Fruit fly (Drosophila melanogaster) whole organism, pupa: ENCODE results near the gene boil.

Experiments
- CG10348 ChIP-seq: fragments of 200-800 bp; sonication (Bioruptor generic); IDR thresholded peaks from 2 replicates; pipeline ENCODE4 v1.3.6; 2022; ENCODE audit warnings: missing biosample characterization, missing genetic modification characterization
- CG12605 ChIP-seq: fragments of 200-800 bp; sonication (Bioruptor generic); IDR thresholded peaks from 2 replicates; pipeline ENCODE4 v1.3.6; 2022; ENCODE audit warnings: missing biosample characterization, missing genetic modification characterization
- CG13204 ChIP-seq: fragments of 200-800 bp; sonication (Bioruptor generic); optimal IDR thresholded peaks from 2 replicates; lab custom pipeline; 2018; ENCODE audit warnings: missing biosample characterization, mild to moderate bottlenecking, missing genetic modification characterization, moderate library complexity
- CG14655 ChIP-seq: fragments of 200-800 bp; sonication (Bioruptor generic); optimal IDR thresholded peaks from 3 replicates; lab custom pipeline; 2017; ENCODE audit warnings: mild to moderate bottlenecking, missing biosample characterization, missing genetic modification reagents, missing genetic modification characterization
- CG15710 ChIP-seq: fragments of 200-800 bp; sonication (Bioruptor generic); optimal IDR thresholded peaks from 2 replicates; lab custom pipeline; 2018; ENCODE audit warnings: missing biosample characterization, mild to moderate bottlenecking, missing genetic modification characterization, moderate library complexity
- CG17806 ChIP-seq: fragments of 200-800 bp; sonication (Bioruptor generic); optimal IDR thresholded peaks from 2 replicates; lab custom pipeline; 2018; ENCODE audit warnings: missing biosample characterization, mild to moderate bottlenecking, missing genetic modification characterization, moderate library complexity
- CG32121 ChIP-seq: fragments of 200-800 bp; sonication (Bioruptor generic); IDR thresholded peaks from 2 replicates; pipeline ENCODE4 v1.3.6; 2022; ENCODE audit warnings: missing biosample characterization, missing genetic modification characterization
- CG34367 ChIP-seq: fragments of 200-800 bp; sonication (Bioruptor generic); optimal IDR thresholded peaks from 2 replicates; lab custom pipeline; 2018; ENCODE audit warnings: missing biosample characterization, mild to moderate bottlenecking, missing genetic modification characterization
- CG4496 ChIP-seq: fragments of 200-800 bp; sonication (Bioruptor generic); IDR thresholded peaks from 3 replicates; pipeline ENCODE4 v1.3.6; 2022; ENCODE audit warnings: missing biosample characterization, missing genetic modification characterization
- CG8159 ChIP-seq: fragments of 200-800 bp; sonication (Bioruptor generic); optimal IDR thresholded peaks from 3 replicates; lab custom pipeline; 2018; ENCODE audit warnings: missing biosample characterization, mild to moderate bottlenecking, missing genetic modification characterization, moderate library complexity
- CG8301 ChIP-seq: fragments of 200-800 bp; sonication (Bioruptor generic); optimal IDR thresholded peaks from 2 replicates; lab custom pipeline; 2018; ENCODE audit warnings: missing biosample characterization, mild to moderate bottlenecking, missing genetic modification characterization
- CG9948 ChIP-seq: fragments of 200-800 bp; sonication (Bioruptor generic); optimal IDR thresholded peaks from 2 replicates; lab custom pipeline; 2018; ENCODE audit warnings: missing biosample characterization, mild to moderate bottlenecking, missing genetic modification characterization, moderate library complexity
- D1 ChIP-seq: fragments of 200-800 bp; sonication (Bioruptor generic); optimal IDR thresholded peaks from 2 replicates; lab custom pipeline; 2018; ENCODE audit warnings: missing biosample characterization, mild to moderate bottlenecking, missing genetic modification characterization, moderate library complexity
- EcR ChIP-seq: fragments of 200-800 bp; sonication (Bioruptor generic); optimal IDR thresholded peaks from 3 replicates; lab custom pipeline; 2019; ENCODE audit warnings: missing biosample characterization, missing genetic modification characterization, mild to moderate bottlenecking, moderate library complexity, missing genetic modification reagents
- Ets98B ChIP-seq: fragments of 200-800 bp; sonication (Bioruptor generic); IDR thresholded peaks from 2 replicates; pipeline ENCODE4 v1.3.6; 2022; ENCODE audit warnings: missing biosample characterization, missing genetic modification characterization
- Pif1A ChIP-seq: fragments of 200-800 bp; sonication (Bioruptor generic); optimal IDR thresholded peaks from 3 replicates; lab custom pipeline; 2016; ENCODE audit warnings: missing biosample characterization, missing genetic modification characterization
- Pif1B ChIP-seq: fragments of 200-800 bp; sonication (Bioruptor generic); optimal IDR thresholded peaks from 3 replicates; lab custom pipeline; 2016; ENCODE audit warnings: missing biosample characterization, missing genetic modification characterization
- Snoo ChIP-seq: fragments of 200-800 bp; sonication (Bioruptor generic); optimal IDR thresholded peaks from 3 replicates; lab custom pipeline; 2017; ENCODE audit warnings: missing biosample characterization, mild to moderate bottlenecking, missing genetic modification characterization, inconsistent platforms
- fd96Ca ChIP-seq: fragments of 200-800 bp; sonication (Bioruptor generic); IDR thresholded peaks from 3 replicates; pipeline ENCODE4 v1.3.6; 2022; ENCODE audit warnings: missing biosample characterization, missing genetic modification characterization
- gl ChIP-seq: fragments of 200-800 bp; sonication (Bioruptor generic); optimal IDR thresholded peaks from 2 replicates; lab custom pipeline; 2018; ENCODE audit warnings: missing biosample characterization, mild to moderate bottlenecking, missing genetic modification characterization
- rn ChIP-seq: fragments of 200-800 bp; sonication (Bioruptor generic); IDR thresholded peaks from 2 replicates; pipeline ENCODE4 v1.3.6; 2022; ENCODE audit warnings: missing biosample characterization, missing genetic modification characterization

boil gene

dm6 chrX:4909938-4910778 is 34.7 kb downstream of the boil start:
- peak; percentile 100 for TF ChIP-seq CG14655
- TF ChIP-seq Snoo = peak; percentile 100
- peak; percentile 100 for TF ChIP-seq CG34367 (tag; lab: Kevin White, UChicago)
- peak; percentile 100 for TF ChIP-seq fd96Ca (GFP tag; lab: Robert Waterston, UW)
- peak; percentile 100 for TF ChIP-seq CG17806 (tag; lab: Kevin White, UChicago)
- TF ChIP-seq CG32121 (GFP tag; lab: Robert Waterston, UW) = peak; percentile 100
- TF ChIP-seq CG10348 (GFP tag; lab: Robert Waterston, UW) = peak; percentile 99
- peak; percentile 100 for TF ChIP-seq CG4496
- TF ChIP-seq Ets98B (GFP tag; lab: Robert Waterston, UW) = peak; percentile 100
- TF ChIP-seq CG9948 = peak; percentile 100
- TF ChIP-seq CG15710 (tag; lab: Kevin White, UChicago) = peak; percentile 100
- TF ChIP-seq CG12605 (GFP tag; lab: Robert Waterston, UW) = peak; percentile 100
- TF ChIP-seq D1 = peak; percentile 100
- TF ChIP-seq CG8159 (tag; lab: Kevin White, UChicago) = peak; percentile 100
- TF ChIP-seq Pif1B (GFP tag; lab: Kevin White, UChicago) = peak; percentile 100
- TF ChIP-seq Pif1A (GFP tag; lab: Kevin White, UChicago) = peak; percentile 100
- TF ChIP-seq CG8301 = peak; percentile 100
- TF ChIP-seq rn (GFP tag; lab: Robert Waterston, UW) = peak; percentile 99
- TF ChIP-seq gl (tag; lab: Kevin White, UChicago) = peak; percentile 100
- TF ChIP-seq EcR = peak; percentile 87
- TF ChIP-seq CG13204 (GFP tag; lab: Kevin White, UChicago) = peak; percentile 99

- no peak for TF ChIP-seq CG15710 (tag; lab: Kevin White, UChicago)
- TF ChIP-seq CG34367 (tag; lab: Kevin White, UChicago) = no peak
- no peak for TF ChIP-seq CG8301
- no peak for TF ChIP-seq Snoo
- no peak for TF ChIP-seq Pif1A (GFP tag; lab: Kevin White, UChicago)
- no peak for TF ChIP-seq Pif1B (GFP tag; lab: Kevin White, UChicago)
- no peak for TF ChIP-seq CG13204 (GFP tag; lab: Kevin White, UChicago)
- TF ChIP-seq D1 = no peak
- TF ChIP-seq gl (tag; lab: Kevin White, UChicago) = no peak
- no peak for TF ChIP-seq CG32121 (GFP tag; lab: Robert Waterston, UW)
- TF ChIP-seq CG10348 (GFP tag; lab: Robert Waterston, UW) = no peak
- TF ChIP-seq CG9948 = no peak
- no peak for TF ChIP-seq CG8159 (tag; lab: Kevin White, UChicago)
- TF ChIP-seq Ets98B (GFP tag; lab: Robert Waterston, UW) = no peak
- TF ChIP-seq CG14655 = no peak
- TF ChIP-seq CG12605 (GFP tag; lab: Robert Waterston, UW) = no peak
- TF ChIP-seq fd96Ca (GFP tag; lab: Robert Waterston, UW) = no peak
- no peak for TF ChIP-seq rn (GFP tag; lab: Robert Waterston, UW)
- TF ChIP-seq CG4496 = no peak
Observed at dm6 chrX:4911060-4911459, 35.6 kb downstream of the boil start.

- TF ChIP-seq D1 (peak; percentile 69), CG14655 (peak; percentile 91), CG15710 (tag; lab: Kevin White, UChicago) (peak; percentile 84), CG12605 (GFP tag; lab: Robert Waterston, UW) (peak; percentile 56), fd96Ca (GFP tag; lab: Robert Waterston, UW) (peak; percentile 78; the same call in 2 of the 3 replicates), Snoo (peak; percentile 79), CG9948 (peak; percentile 74), CG4496 (peak; percentile 72), EcR (peak; percentile 44), Ets98B (GFP tag; lab: Robert Waterston, UW) (peak; percentile 61), Pif1A (GFP tag; lab: Kevin White, UChicago) (peak; percentile 83), CG13204 (GFP tag; lab: Kevin White, UChicago) (peak; percentile 78), Pif1B (GFP tag; lab: Kevin White, UChicago) (peak; percentile 89), CG8301 (peak; percentile 75), CG32121 (GFP tag; lab: Robert Waterston, UW) (peak; percentile 62), CG34367 (tag; lab: Kevin White, UChicago) (peak; percentile 81), CG17806 (tag; lab: Kevin White, UChicago) (peak; percentile 73), gl (tag; lab: Kevin White, UChicago) (peak; percentile 77), CG10348 (GFP tag; lab: Robert Waterston, UW) (no peak), CG8159 (tag; lab: Kevin White, UChicago) (peak; percentile 84), rn (GFP tag; lab: Robert Waterston, UW) (peak; percentile 53)
- TF ChIP-seq, all 21 proteins: peak for 20
Observed at dm6 chrX:4911765-4912245, 36.3 kb downstream of the boil start.

- TF ChIP-seq fd96Ca (GFP tag; lab: Robert Waterston, UW) (no peak), CG32121 (GFP tag; lab: Robert Waterston, UW) (no peak), CG12605 (GFP tag; lab: Robert Waterston, UW) (no peak), Snoo (no peak), EcR (no peak), Pif1A (GFP tag; lab: Kevin White, UChicago) (no peak), CG34367 (tag; lab: Kevin White, UChicago) (no peak), CG13204 (GFP tag; lab: Kevin White, UChicago) (no peak)
- TF ChIP-seq, all 21 proteins: peak for 0
Observed at dm6 chrX:4912370-4912769, 36.9 kb downstream of the boil start.
